Worm (Caenorhabditis elegans) whole organism, late embryonic: Measurements from ENCODE around the gene sulp-3.

Experiments
- nhr-11 ChIP-seq: fragments of 150-350 bp; optimal IDR thresholded peaks from 2 replicates; lab custom pipeline; 2014; ENCODE audit warnings: missing biosample characterization, missing genetic modification characterization
- pqm-1 ChIP-seq: sonication (generic microtip); optimal IDR thresholded peaks from 2 replicates; lab custom pipeline; 2016; ENCODE audit warnings: missing genetic modification characterization, missing compliant biosample characterization
- pros-1 ChIP-seq: fragments of 150-350 bp; optimal IDR thresholded peaks from 2 replicates; lab custom pipeline; 2014; ENCODE audit warnings: missing biosample characterization, missing genetic modification reagents, missing genetic modification characterization
- unc-3 ChIP-seq, 2 experiments: fragments of 200-800 bp in 1 of 2; sonication (Bioruptor generic) in 1 of 2; sonication (generic microtip) in 1 of 2; conservative IDR thresholded peaks in 1 of 2; optimal IDR thresholded peaks in 1 of 2; 2 replicates each; pipeline versions ENCODE4 v1.3.6 to Lab custom; 2016 to 2022; ENCODE audit warnings: missing compliant biosample characterization in 2 of 2, missing genetic modification characterization in 2 of 2, missing genetic modification reagents in 1 of 2

- no peak for TF ChIP-seq pqm-1 (tag; lab: Kevin White, UChicago)
- TF ChIP-seq pros-1 (tag; lab: Kevin White, UChicago), result no peak
- no peak for TF ChIP-seq nhr-11 (tag; lab: Kevin White, UChicago)
- no peak for TF ChIP-seq unc-3 (GFP tag; conservative IDR thresholded peaks at IDR 0.05; lab: Robert Waterston, UW)
- no peak for TF ChIP-seq unc-3 (tag; optimal IDR thresholded peaks at IDR 0.05; lab: Kevin White, UChicago)
Observed at ce11 chrX:8429503-8429902, 21.3 kb upstream of the sulp-3 start.
